Worm (Caenorhabditis elegans) whole organism, late embryonic: ENCODE measurements around the gene ZK1240.8.

Experiments
- C08G9.2 ChIP-seq: sonication (generic microtip); optimal IDR thresholded peaks from 2 replicates; lab custom pipeline; 2016; ENCODE audit warnings: mild to moderate bottlenecking, missing genetic modification characterization, moderate library complexity, missing compliant biosample characterization
- F13H6.1 ChIP-seq: sonication (generic microtip); optimal IDR thresholded peaks from 2 replicates; lab custom pipeline; 2016; ENCODE audit warnings: missing genetic modification characterization, missing compliant biosample characterization
- K02D7.2 ChIP-seq: sonication (generic microtip); optimal IDR thresholded peaks from 2 replicates; lab custom pipeline; 2017; ENCODE audit warnings: mild to moderate bottlenecking, missing genetic modification characterization, missing compliant biosample characterization
- K09A11.1 ChIP-seq: sonication (generic microtip); optimal IDR thresholded peaks from 2 replicates; lab custom pipeline; 2017; ENCODE audit warnings: antibody characterized with exemption, mild to moderate bottlenecking, missing genetic modification characterization, missing compliant biosample characterization; ENCODE audit not compliant: insufficient read depth
- T23F11.4 ChIP-seq: fragments of 200-800 bp; sonication (Bioruptor generic); optimal IDR thresholded peaks from 2 replicates; lab custom pipeline; 2018; ENCODE audit warnings: mild to moderate bottlenecking, missing genetic modification characterization, missing compliant biosample characterization
- ama-1 ChIP-seq: fragments of 150-350 bp; optimal IDR thresholded peaks from 2 replicates; lab custom pipeline; 2014
- ceh-14 ChIP-seq: sonication (generic microtip); optimal IDR thresholded peaks from 2 replicates; lab custom pipeline; 2016; ENCODE audit warnings: missing genotype, missing genetic modification characterization, missing compliant biosample characterization
- ceh-18 ChIP-seq: sonication (generic microtip); optimal IDR thresholded peaks from 2 replicates; lab custom pipeline; 2016; ENCODE audit warnings: missing genetic modification characterization, missing compliant biosample characterization
- ceh-19 ChIP-seq: fragments of 200-800 bp; sonication (Bioruptor generic); optimal IDR thresholded peaks from 2 replicates; lab custom pipeline; 2018; ENCODE audit warnings: mild to moderate bottlenecking, missing genetic modification characterization, missing compliant biosample characterization
- ceh-2 ChIP-seq: sonication (generic microtip); optimal IDR thresholded peaks from 2 replicates; lab custom pipeline; 2016; ENCODE audit warnings: missing genotype, missing genetic modification characterization, missing compliant biosample characterization
- ceh-22 ChIP-seq: sonication (generic microtip); optimal IDR thresholded peaks from 2 replicates; lab custom pipeline; 2017; ENCODE audit warnings: missing biosample characterization, missing genetic modification characterization
- ceh-30 ChIP-seq: fragments of 150-350 bp; optimal IDR thresholded peaks from 2 replicates; lab custom pipeline; 2014; ENCODE audit warnings: missing biosample characterization, missing genetic modification characterization
- ceh-31 ChIP-seq: sonication (generic microtip); optimal IDR thresholded peaks from 2 replicates; lab custom pipeline; 2016; ENCODE audit warnings: missing genetic modification characterization, missing compliant biosample characterization
- ceh-34 ChIP-seq: sonication (generic microtip); optimal IDR thresholded peaks from 2 replicates; lab custom pipeline; 2016; ENCODE audit warnings: mild to moderate bottlenecking, missing genetic modification characterization, missing compliant biosample characterization
- ceh-45 ChIP-seq: fragments of 200-800 bp; sonication (Bioruptor generic); IDR thresholded peaks from 2 replicates; pipeline ENCODE4 v1.3.6; 2022; ENCODE audit warnings: missing genetic modification reagents, missing genetic modification characterization, missing compliant biosample characterization
- ceh-48 ChIP-seq: sonication (generic microtip); optimal IDR thresholded peaks from 2 replicates; lab custom pipeline; 2016; ENCODE audit warnings: missing genetic modification characterization, inconsistent platforms, missing compliant biosample characterization
- ceh-6 ChIP-seq: fragments of 200-800 bp; sonication (Bioruptor generic); optimal IDR thresholded peaks from 2 replicates; lab custom pipeline; 2018; ENCODE audit warnings: mild to moderate bottlenecking, missing genetic modification characterization, missing compliant biosample characterization
- dmd-4 ChIP-seq: sonication (generic microtip); optimal IDR thresholded peaks from 2 replicates; lab custom pipeline; 2016; ENCODE audit warnings: borderline replicate concordance, missing genetic modification characterization, missing compliant biosample characterization
- elt-2 ChIP-seq: sonication (generic microtip); optimal IDR thresholded peaks from 2 replicates; lab custom pipeline; 2016; ENCODE audit warnings: missing genetic modification reagents, missing genetic modification characterization, missing compliant biosample characterization
- elt-4 ChIP-seq: sonication (generic microtip); optimal IDR thresholded peaks from 2 replicates; lab custom pipeline; 2016; ENCODE audit warnings: missing genetic modification characterization, missing compliant biosample characterization
- eyg-1 ChIP-seq: sonication (generic microtip); optimal IDR thresholded peaks from 2 replicates; lab custom pipeline; 2016; ENCODE audit warnings: missing genotype, missing genetic modification characterization, missing compliant biosample characterization
- fkh-10 ChIP-seq: fragments of 150-350 bp; optimal IDR thresholded peaks from 2 replicates; lab custom pipeline; 2014; ENCODE audit warnings: missing biosample characterization, missing genetic modification reagents, missing genetic modification characterization
- gmeb-2 ChIP-seq: sonication (generic microtip); optimal IDR thresholded peaks from 2 replicates; lab custom pipeline; 2016; ENCODE audit warnings: missing genetic modification characterization, inconsistent platforms, missing compliant biosample characterization
- hlh-6 ChIP-seq: sonication (generic microtip); optimal IDR thresholded peaks from 2 replicates; lab custom pipeline; 2016; ENCODE audit warnings: missing genotype, missing genetic modification characterization, missing compliant biosample characterization
- mec-3 ChIP-seq: sonication (generic microtip); optimal IDR thresholded peaks from 2 replicates; lab custom pipeline; 2016; ENCODE audit warnings: borderline replicate concordance, missing genetic modification characterization, missing compliant biosample characterization
- nhr-232 ChIP-seq: sonication (generic microtip); optimal IDR thresholded peaks from 2 replicates; lab custom pipeline; 2016; ENCODE audit warnings: missing genetic modification characterization, missing compliant biosample characterization
- npax-4 ChIP-seq: sonication (generic microtip); optimal IDR thresholded peaks from 2 replicates; lab custom pipeline; 2016; ENCODE audit warnings: missing genetic modification characterization, missing compliant biosample characterization
- pag-3 ChIP-seq: sonication (generic microtip); optimal IDR thresholded peaks from 2 replicates; lab custom pipeline; 2016; ENCODE audit warnings: missing compliant biosample characterization, missing genetic modification characterization, borderline replicate concordance
- pat-9 ChIP-seq: fragments of 200-800 bp; sonication (Bioruptor generic); optimal IDR thresholded peaks from 2 replicates; lab custom pipeline; 2018; ENCODE audit warnings: mild to moderate bottlenecking, missing genetic modification characterization, moderate library complexity, missing compliant biosample characterization
- pax-1 ChIP-seq: fragments of 150-350 bp; optimal IDR thresholded peaks from 2 replicates; lab custom pipeline; 2014; ENCODE audit warnings: missing biosample characterization, missing genetic modification characterization
- pha-2 ChIP-seq: sonication (generic microtip); optimal IDR thresholded peaks from 2 replicates; lab custom pipeline; 2017; ENCODE audit warnings: mild to moderate bottlenecking, missing genetic modification characterization, missing compliant biosample characterization
- pros-1 ChIP-seq: fragments of 150-350 bp; optimal IDR thresholded peaks from 2 replicates; lab custom pipeline; 2014; ENCODE audit warnings: missing biosample characterization, missing genetic modification reagents, missing genetic modification characterization
- sox-2 ChIP-seq: fragments of 200-800 bp; sonication (Bioruptor generic); IDR thresholded peaks from 2 replicates; pipeline ENCODE4 v1.3.6; 2022; ENCODE audit warnings: missing genetic modification reagents, missing genetic modification characterization, missing compliant biosample characterization
- sox-4 ChIP-seq: sonication (generic microtip); optimal IDR thresholded peaks from 2 replicates; lab custom pipeline; 2017; ENCODE audit warnings: mild to moderate bottlenecking, missing genetic modification characterization, inconsistent platforms, missing compliant biosample characterization
- syd-9 ChIP-seq: sonication (generic microtip); optimal IDR thresholded peaks from 2 replicates; lab custom pipeline; 2016; ENCODE audit warnings: mild to moderate bottlenecking, missing genetic modification characterization, moderate library complexity, missing compliant biosample characterization
- ttx-3 ChIP-seq: sonication (generic microtip); optimal IDR thresholded peaks from 2 replicates; lab custom pipeline; 2016; ENCODE audit warnings: missing genetic modification reagents, missing genetic modification characterization, missing compliant biosample characterization
- unc-3 ChIP-seq, 2 experiments: fragments of 200-800 bp in 1 of 2; sonication (Bioruptor generic) in 1 of 2; sonication (generic microtip) in 1 of 2; conservative IDR thresholded peaks in 1 of 2; optimal IDR thresholded peaks in 1 of 2; 2 replicates each; pipeline versions ENCODE4 v1.3.6 to Lab custom; 2016 to 2022; ENCODE audit warnings: missing compliant biosample characterization in 2 of 2, missing genetic modification characterization in 2 of 2, missing genetic modification reagents in 1 of 2
- unc-55 ChIP-seq: sonication (generic microtip); optimal IDR thresholded peaks from 2 replicates; lab custom pipeline; 2017; ENCODE audit warnings: missing biosample characterization, missing genetic modification reagents, missing genetic modification characterization
- zip-5 ChIP-seq: sonication (generic microtip); optimal IDR thresholded peaks from 2 replicates; lab custom pipeline; 2016; ENCODE audit warnings: missing genetic modification characterization, missing compliant biosample characterization
- ztf-16 ChIP-seq: sonication (generic microtip); optimal IDR thresholded peaks from 2 replicates; lab custom pipeline; 2017; ENCODE audit warnings: missing genetic modification characterization, missing compliant biosample characterization

ZK1240.8 gene

ce11 chrII:2300861-2301260, 28.0 kb downstream of the ZK1240.8 start, which contains the start of gene B0281.5:
TSS of gene B0281.5 (minus strand) at chrII:2300961.
- no peak for TF ChIP-seq ceh-14 (tag; lab: Kevin White, UChicago)
- no peak for TF ChIP-seq ceh-6 (GFP tag; lab: Kevin White, UChicago)
- TF ChIP-seq nhr-232 (tag; lab: Kevin White, UChicago): no peak
- no peak for TF ChIP-seq pros-1 (tag; lab: Kevin White, UChicago)
- TF ChIP-seq syd-9 (tag; lab: Kevin White, UChicago): no peak
- no peak for TF ChIP-seq ceh-22 (tag; lab: Kevin White, UChicago)
- no peak for TF ChIP-seq ceh-19
- no peak for TF ChIP-seq hlh-6 (tag; lab: Kevin White, UChicago)
- TF ChIP-seq fkh-10 (GFP tag; lab: Kevin White, UChicago): no peak
- TF ChIP-seq mec-3 (tag; lab: Kevin White, UChicago): no peak
- no peak for TF ChIP-seq eyg-1 (tag; lab: Kevin White, UChicago)
- TF ChIP-seq K09A11.1 (tag; lab: Kevin White, UChicago): no peak
- TF ChIP-seq ztf-16 (tag; lab: Kevin White, UChicago): no peak
- TF ChIP-seq ceh-30 (tag; lab: Kevin White, UChicago): no peak
- no peak for TF ChIP-seq C08G9.2 (tag; lab: Kevin White, UChicago)
- no peak for TF ChIP-seq ceh-45 (GFP tag; lab: Robert Waterston, UW)
- no peak for TF ChIP-seq F13H6.1 (tag; lab: Kevin White, UChicago)
- no peak for TF ChIP-seq elt-2 (tag; lab: Kevin White, UChicago)
- TF ChIP-seq T23F11.4: no peak
- TF ChIP-seq K02D7.2 (tag; lab: Kevin White, UChicago): no peak

DNA sequence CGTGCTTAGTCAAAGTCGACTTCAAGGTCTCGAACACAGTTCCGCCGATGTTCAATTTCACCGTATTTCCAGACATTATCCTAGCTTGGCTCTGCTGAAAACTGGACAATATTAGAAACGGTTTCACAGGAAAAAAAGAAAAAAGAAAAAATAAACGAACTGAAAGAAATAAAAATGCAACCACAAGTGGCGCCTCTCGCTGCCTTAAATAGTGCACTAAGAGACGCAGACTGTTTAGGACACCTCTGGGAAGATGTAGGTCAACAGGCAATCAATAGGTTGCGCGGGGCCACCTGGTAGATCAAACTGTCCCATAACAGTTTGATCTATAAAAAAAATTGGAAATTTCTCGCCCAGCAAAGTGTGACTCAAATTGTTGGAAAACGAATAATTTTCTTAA, 30.1 kb downstream of the ZK1240.8 start, which contains the start of gene B0281.4:
B0281.4 (minus strand) TSS at position 101 of the 400 bp plus-strand sequence.
- TF ChIP-seq ceh-34 (no peak), elt-2 (tag; lab: Kevin White, UChicago) (no peak), unc-55 (GFP tag; lab: Kevin White, UChicago) (no peak), gmeb-2 (no peak), sox-2 (GFP tag; lab: Robert Waterston, UW) (no peak)

DNA sequence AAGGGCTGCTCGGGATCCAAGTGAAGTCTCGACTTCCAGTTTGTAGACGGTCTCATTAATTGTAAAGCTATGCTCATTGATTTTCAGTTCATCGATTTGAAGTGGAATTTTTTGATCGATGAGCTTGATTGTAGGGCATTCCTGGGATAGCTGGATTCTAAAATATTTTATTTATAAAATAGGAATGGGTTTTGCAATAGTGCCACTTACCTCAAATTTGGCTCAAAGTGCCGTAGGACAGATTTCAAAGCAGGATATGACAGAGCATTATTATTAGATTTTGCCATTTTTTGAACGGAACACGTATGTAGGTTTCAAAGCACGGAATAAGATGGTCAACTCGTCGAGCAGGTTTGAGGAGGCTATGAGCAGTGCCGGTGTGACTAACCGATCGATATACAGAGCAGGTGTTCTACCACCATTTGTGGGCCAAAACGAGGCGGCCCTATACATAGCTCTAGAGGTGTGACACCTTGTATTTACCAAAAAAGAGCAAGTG, 33.0 kb downstream of the ZK1240.8 start, which contains the start of gene fbxc-25:
fbxc-25 (minus strand) TSS at position 449 of the 499 bp plus-strand sequence.
- no peak for TF ChIP-seq hlh-6 (tag; lab: Kevin White, UChicago)
- no peak for TF ChIP-seq ttx-3 (tag; lab: Kevin White, UChicago)
- TF ChIP-seq unc-3 (GFP tag; conservative IDR thresholded peaks at IDR 0.05; lab: Robert Waterston, UW): no peak
- no peak for TF ChIP-seq unc-3 (tag; optimal IDR thresholded peaks at IDR 0.05; lab: Kevin White, UChicago)
- TF ChIP-seq npax-4 (tag; lab: Kevin White, UChicago): no peak
- TF ChIP-seq ceh-31 (tag; lab: Kevin White, UChicago): no peak
- TF ChIP-seq ceh-18 (tag; lab: Kevin White, UChicago): no peak
- TF ChIP-seq ceh-2 (tag; lab: Kevin White, UChicago): no peak
- TF ChIP-seq dmd-4: no peak
- no peak for TF ChIP-seq F13H6.1 (tag; lab: Kevin White, UChicago)
- TF ChIP-seq, all 69 proteins: peak for 0

- TF ChIP-seq nhr-232 (tag; lab: Kevin White, UChicago) (no peak), ceh-45 (GFP tag; lab: Robert Waterston, UW) (no peak), npax-4 (tag; lab: Kevin White, UChicago) (no peak)
- TF ChIP-seq, all 69 proteins: peak for 0
Measured at ce11 chrII:2292549-2292948, 36.3 kb downstream of the ZK1240.8 start.

- no peak for TF ChIP-seq pag-3 (tag; lab: Kevin White, UChicago)
- no peak for TF ChIP-seq pat-9
- no peak for TF ChIP-seq ceh-45 (GFP tag; lab: Robert Waterston, UW)
- no peak for TF ChIP-seq pha-2 (tag; lab: Kevin White, UChicago)
- no peak for TF ChIP-seq sox-4 (tag; lab: Kevin White, UChicago)
- no peak for TF ChIP-seq zip-5 (tag; lab: Kevin White, UChicago)
- TF ChIP-seq ceh-48 (tag; lab: Kevin White, UChicago): no peak
- TF ChIP-seq ceh-30 (tag; lab: Kevin White, UChicago): no peak
- no peak for TF ChIP-seq elt-4 (tag; lab: Kevin White, UChicago)
- no peak for TF ChIP-seq fkh-10 (GFP tag; lab: Kevin White, UChicago)
- TF ChIP-seq ceh-34: no peak
- no peak for TF ChIP-seq pax-1
- no peak for TF ChIP-seq ceh-6 (GFP tag; lab: Kevin White, UChicago)
- TF ChIP-seq ama-1 (lab: Kevin White, UChicago): no peak
Measured at ce11 chrII:2292027-2292426, 36.8 kb downstream of the ZK1240.8 start, which contains the start of gene K09F6.7. TSS of gene K09F6.7 (minus strand) at chrII:2292127.
